Worm (Caenorhabditis elegans) whole organism, L4/young adult: Measurements from ENCODE around the gene frh-1.

ENCODE experiments used
- W03F9.2 ChIP-seq: fragments of 150-350 bp; optimal IDR thresholded peaks from 2 replicates; lab custom pipeline; 2014; ENCODE audit warnings: missing biosample characterization, missing genetic modification characterization
- dao-5 ChIP-seq: sonication (generic microtip); optimal IDR thresholded peaks from 2 replicates; lab custom pipeline; 2016; ENCODE audit warnings: missing genotype, missing genetic modification characterization, moderate library complexity, missing compliant biosample characterization
- him-1 ChIP-seq: sonication (generic microtip); optimal IDR thresholded peaks from 2 replicates; lab custom pipeline; 2016; ENCODE audit warnings: missing genotype, missing genetic modification reagents, missing genetic modification characterization, missing compliant biosample characterization

ce11 chrII:5906274-5906673 lies 10.9 kb upstream of the frh-1 start, which contains the start of gene F59G1.8:
- TF ChIP-seq him-1 = no peak
- TF ChIP-seq W03F9.2 (tag; lab: Kevin White, UChicago) = no peak
- no peak for TF ChIP-seq dao-5 (tag; lab: Kevin White, UChicago)
